Fruit fly (Drosophila melanogaster): ENCODE data around the gene CG34175.

The CG34175 gene

DNA sequence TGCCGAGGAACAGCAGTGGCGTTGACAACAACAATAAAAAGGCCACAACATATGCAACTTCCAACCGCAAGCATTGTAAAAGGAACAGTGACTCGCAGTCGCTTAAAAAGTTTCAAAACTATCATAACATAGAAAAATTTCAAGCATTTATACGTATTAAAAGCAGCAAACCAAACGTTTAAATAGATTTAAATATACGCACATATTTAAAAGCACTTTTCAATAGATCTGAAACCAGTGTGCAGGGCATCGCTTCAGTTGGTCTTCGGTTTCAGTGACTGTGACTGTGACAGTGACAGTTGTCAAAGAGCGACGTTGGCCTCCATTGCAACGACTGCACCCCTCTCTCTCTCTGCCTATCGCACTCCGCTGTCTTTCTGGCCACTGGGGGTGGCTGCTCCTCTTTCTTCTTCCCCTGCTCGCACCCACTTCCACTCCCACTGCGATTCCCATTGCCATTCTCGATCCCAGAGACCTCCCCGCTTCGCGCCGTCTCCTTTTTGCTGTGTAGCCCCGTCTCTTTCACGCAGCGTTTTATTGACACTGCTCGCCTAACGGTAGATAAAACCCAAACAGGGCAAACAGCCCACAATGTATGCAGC is 49.6 kb upstream of the CG34175 start (continued):
- TF ChIP-seq pan (optimal IDR thresholded peaks at IDR 0.05) (no peak), pan (GFP tag; optimal IDR thresholded peaks at IDR 0.05 in 1 of 2, IDR thresholded peaks at IDR 0.05 in 1 of 2) (peak in 1 of 2 experiments; percentile 95), CG7928 (GFP tag; optimal IDR thresholded peaks at IDR 0.05) (no peak), dpn (GFP tag; optimal IDR thresholded peaks at IDR 0.05) (peak; percentile 59 to 82), CG12071 (GFP tag; optimal IDR thresholded peaks at IDR 0.05) (peak; percentile 76), Usf (GFP tag; optimal IDR thresholded peaks at IDR 0.05) (no peak), sob (GFP tag; IDR thresholded peaks at IDR 0.05) (peak; percentile 78), CG8478 (optimal IDR thresholded peaks at IDR 0.05) (no peak), trem (tag; optimal IDR thresholded peaks at IDR 0.05) (peak; percentile 71), bowl (GFP tag; IDR thresholded peaks at IDR 0.05) (no peak), eyg (GFP tag; optimal IDR thresholded peaks at IDR 0.05) (peak; percentile 58), CG10979 (tag; optimal IDR thresholded peaks at IDR 0.05) (peak; percentile 88), cas (GFP tag; IDR thresholded peaks at IDR 0.05) (peak; percentile 23; the same call in 1 of the 2 replicates), gsb-n (tag; optimal IDR thresholded peaks at IDR 0.05) (peak; percentile 81), CG31388 (GFP tag; optimal IDR thresholded peaks at IDR 0.05) (peak; percentile 22), pho (GFP tag; optimal IDR thresholded peaks at IDR 0.05) (no peak), sc (optimal IDR thresholded peaks at IDR 0.05) (no peak), sc (GFP tag; optimal IDR thresholded peaks at IDR 0.05) (peak; percentile 82), oc (tag; optimal IDR thresholded peaks at IDR 0.05) (peak; percentile 85), gro (GFP tag; optimal IDR thresholded peaks at IDR 0.05) (no peak), klu (GFP tag; IDR thresholded peaks at IDR 0.05) (peak; percentile 23; the same call in 1 of the 2 replicates), Ssrp (tag; optimal IDR thresholded peaks at IDR 0.05) (peak; percentile 80), rib (GFP tag; IDR thresholded peaks at IDR 0.05) (no peak), pros (GFP tag; optimal IDR thresholded peaks at IDR 0.05) (no peak), HmgZ (tag; optimal IDR thresholded peaks at IDR 0.05) (no peak), Hey (tag; optimal IDR thresholded peaks at IDR 0.05) (no peak), zen (tag; optimal IDR thresholded peaks at IDR 0.05) (peak; percentile 48), psq (GFP tag; optimal IDR thresholded peaks at IDR 0.05) (no peak), Hr51 (GFP tag; optimal IDR thresholded peaks at IDR 0.05) (peak in 1 of 2 experiments; percentile 81), CG42726 (GFP tag; IDR thresholded peaks at IDR 0.05; ENCODE audit: partially characterized antibody) (no peak), C15 (GFP tag; IDR thresholded peaks at IDR 0.05) (peak; percentile 57; the same call in 1 of the 3 replicates), Dref (GFP tag; IDR thresholded peaks at IDR 0.05) (no peak), sqz (GFP tag; optimal IDR thresholded peaks at IDR 0.05) (peak; percentile 44), Poxn (GFP tag; IDR thresholded peaks at IDR 0.05) (no peak), Adf1 (GFP tag; IDR thresholded peaks at IDR 0.05) (no peak), nom (GFP tag; optimal IDR thresholded peaks at IDR 0.05) (peak; percentile 79), nmo (GFP tag; optimal IDR thresholded peaks at IDR 0.05) (peak; percentile 85), CG15011 (GFP tag; optimal IDR thresholded peaks at IDR 0.05) (peak; percentile 39), tin (GFP tag; optimal IDR thresholded peaks at IDR 0.05) (peak; percentile 74), vvl (GFP tag; IDR thresholded peaks at IDR 0.05) (peak; percentile 97), mam (GFP tag; optimal IDR thresholded peaks at IDR 0.05) (peak; percentile 38), her (GFP tag; optimal IDR thresholded peaks at IDR 0.05) (peak; percentile 23), CG33213 (GFP tag; optimal IDR thresholded peaks at IDR 0.05) (peak; percentile 52), CG4328 (GFP tag; optimal IDR thresholded peaks at IDR 0.05) (no peak), CG12659 (GFP tag; optimal IDR thresholded peaks at IDR 0.05) (peak; percentile 43), btn (GFP tag; optimal IDR thresholded peaks at IDR 0.05) (peak; percentile 56), zf30C (GFP tag; optimal IDR thresholded peaks at IDR 0.05) (no peak), Oli (tag; optimal IDR thresholded peaks at IDR 0.05) (peak; percentile 82), knrl (GFP tag; IDR thresholded peaks at IDR 0.05; ENCODE audit: partially characterized antibody) (peak; percentile 49; the same call in 1 of the 3 replicates), Blimp-1 (GFP tag; optimal IDR thresholded peaks at IDR 0.05) (peak; percentile 91), CkIIα-i1 (GFP tag; IDR thresholded peaks at IDR 0.05) (no peak)
